Worm (Caenorhabditis elegans) whole organism, L4 larva: ENCODE data around the gene grl-17.
A peak's percentile ranks its signal among the peaks of the same experiment; 100 is the strongest.

Source experiments
- F26F4.8 ChIP-seq: fragments of 200-800 bp; sonication (Bioruptor generic); conservative IDR thresholded peaks from 2 replicates; pipeline ENCODE4 v1.3.6; 2022; ENCODE audit warnings: missing genetic modification characterization, missing compliant biosample characterization
- F49E8.2 ChIP-seq: sonication (generic microtip); optimal IDR thresholded peaks from 2 replicates; lab custom pipeline; 2016; ENCODE audit warnings: missing compliant biosample characterization, mild to moderate bottlenecking, missing genetic modification characterization, borderline replicate concordance
- T26A8.4 ChIP-seq: fragments of 200-800 bp; sonication (Bioruptor generic); IDR thresholded peaks from 2 replicates; pipeline ENCODE4 v1.3.6; 2022; ENCODE audit warnings: missing genetic modification characterization, missing compliant biosample characterization
- Y75B8A.6 ChIP-seq: fragments of 200-800 bp; sonication (Bioruptor generic); IDR thresholded peaks from 2 replicates; pipeline ENCODE4 v1.3.6; 2022; ENCODE audit warnings: missing genetic modification reagents, missing genetic modification characterization, missing compliant biosample characterization
- ZK337.2 ChIP-seq: fragments of 200-800 bp; sonication (Bioruptor generic); IDR thresholded peaks from 2 replicates; pipeline ENCODE4 v1.3.6; 2022; ENCODE audit warnings: missing genetic modification reagents, missing genetic modification characterization, missing compliant biosample characterization
- ZK546.5 ChIP-seq, 2 experiments: sonication (generic microtip); optimal IDR thresholded peaks; 2 replicates each; lab custom pipeline; 2017; ENCODE audit warnings: missing biosample characterization in 2 of 2, missing genetic modification characterization in 2 of 2
- aly-2 ChIP-seq: sonication (generic microtip); optimal IDR thresholded peaks from 2 replicates; lab custom pipeline; 2018; ENCODE audit warnings: missing biosample characterization, missing genetic modification characterization
- attf-4 ChIP-seq: sonication (generic microtip); optimal IDR thresholded peaks from 3 replicates; lab custom pipeline; 2017; ENCODE audit warnings: missing biosample characterization, missing genetic modification characterization
- ceh-20 ChIP-seq: fragments of 200-800 bp; sonication (Bioruptor generic); IDR thresholded peaks from 2 replicates; pipeline ENCODE4 v1.3.6; 2022; ENCODE audit warnings: missing genetic modification reagents, missing genetic modification characterization, missing compliant biosample characterization
- ceh-28 ChIP-seq: fragments of 150-350 bp; optimal IDR thresholded peaks from 2 replicates; lab custom pipeline; 2014; ENCODE audit warnings: missing biosample characterization, missing genetic modification reagents, missing genetic modification characterization
- ceh-44 ChIP-seq: fragments of 200-800 bp; sonication (Bioruptor generic); IDR thresholded peaks from 2 replicates; pipeline ENCODE4 v1.3.6; 2022; ENCODE audit warnings: missing genetic modification reagents, missing genetic modification characterization, missing compliant biosample characterization
- ceh-82 ChIP-seq: sonication (generic microtip); optimal IDR thresholded peaks from 2 replicates; lab custom pipeline; 2017; ENCODE audit warnings: missing biosample characterization, missing genetic modification characterization
- ces-1 ChIP-seq: fragments of 150-350 bp; sonication (generic microtip); optimal IDR thresholded peaks from 4 replicates; lab custom pipeline; 2014; ENCODE audit warnings: missing biosample characterization, missing genetic modification reagents, missing genetic modification characterization
- cey-2 ChIP-seq: sonication (generic microtip); optimal IDR thresholded peaks from 3 replicates; lab custom pipeline; 2017; ENCODE audit warnings: missing genetic modification characterization, mild to moderate bottlenecking, missing compliant biosample characterization, antibody characterized with exemption, borderline replicate concordance; ENCODE audit not compliant: insufficient read depth
- dmd-8 ChIP-seq: fragments of 200-800 bp; sonication (Bioruptor generic); IDR thresholded peaks from 2 replicates; pipeline ENCODE4 v1.3.6; 2022; ENCODE audit warnings: missing genetic modification characterization, missing compliant biosample characterization
- duxl-1 ChIP-seq: sonication (generic microtip); optimal IDR thresholded peaks from 2 replicates; lab custom pipeline; 2016; ENCODE audit warnings: mild to moderate bottlenecking, missing genetic modification characterization, moderate library complexity, missing compliant biosample characterization; ENCODE audit not compliant: poor library complexity
- egl-27 ChIP-seq: sonication (generic microtip); optimal IDR thresholded peaks from 3 replicates; lab custom pipeline; 2017; ENCODE audit warnings: missing biosample characterization, missing genetic modification reagents, missing genetic modification characterization
- fkh-10 ChIP-seq: fragments of 150-350 bp; optimal IDR thresholded peaks from 2 replicates; lab custom pipeline; 2014; ENCODE audit warnings: missing biosample characterization, missing genetic modification reagents, missing genetic modification characterization
- gei-8 ChIP-seq: fragments of 200-800 bp; sonication (Bioruptor generic); optimal IDR thresholded peaks from 2 replicates; lab custom pipeline; 2018; ENCODE audit warnings: mild to moderate bottlenecking, missing genetic modification characterization, missing compliant biosample characterization
- hif-1 ChIP-seq, 2 experiments: sonication (generic microtip); optimal IDR thresholded peaks; 2 replicates each; lab custom pipeline; 2016 to 2017; ENCODE audit warnings: missing compliant biosample characterization in 2 of 2, missing genetic modification characterization in 2 of 2, missing genetic modification reagents in 2 of 2, missing genotype in 2 of 2, mild to moderate bottlenecking in 1 of 2
- hmg-1.1 ChIP-seq: fragments of 200-800 bp; sonication (Bioruptor generic); IDR thresholded peaks from 2 replicates; pipeline ENCODE4 v1.3.6; 2022; ENCODE audit warnings: missing genetic modification reagents, missing genetic modification characterization, missing compliant biosample characterization
- lin-1 ChIP-seq: fragments of 200-800 bp; sonication (Bioruptor generic); IDR thresholded peaks from 2 replicates; pipeline ENCODE4 v1.3.6; 2022; ENCODE audit warnings: missing genetic modification reagents, missing genetic modification characterization, missing compliant biosample characterization
- lin-15B ChIP-seq: fragments of 150-350 bp; sonication (generic microtip); optimal IDR thresholded peaks from 3 replicates; lab custom pipeline; 2014; ENCODE audit warnings: missing biosample characterization, missing genetic modification characterization
- lin-29 ChIP-seq: fragments of 200-800 bp; sonication (Bioruptor generic); IDR thresholded peaks from 2 replicates; pipeline ENCODE4 v1.3.6; 2022; ENCODE audit warnings: missing genetic modification reagents, missing genetic modification characterization, missing compliant biosample characterization
- lin-38 ChIP-seq: fragments of 200-800 bp; sonication (Bioruptor generic); IDR thresholded peaks from 2 replicates; pipeline ENCODE4 v1.3.6; 2022; ENCODE audit warnings: missing genetic modification reagents, missing genetic modification characterization, missing compliant biosample characterization
- lin-39 ChIP-seq: fragments of 150-350 bp; optimal IDR thresholded peaks from 2 replicates; lab custom pipeline; 2014; ENCODE audit warnings: missing biosample characterization, missing genetic modification reagents, missing genetic modification characterization
- lir-3 ChIP-seq: sonication (generic microtip); optimal IDR thresholded peaks from 2 replicates; lab custom pipeline; 2016; ENCODE audit warnings: mild to moderate bottlenecking, missing genetic modification characterization, missing compliant biosample characterization
- lsy-2 ChIP-seq, 2 experiments: fragments of 150-350 bp in 1 of 2; sonication (generic microtip) in 1 of 2; optimal IDR thresholded peaks; 2 replicates each; lab custom pipeline; 2014 to 2017; ENCODE audit warnings: missing biosample characterization in 2 of 2, missing genetic modification characterization in 2 of 2
- madf-9 ChIP-seq: fragments of 200-800 bp; sonication (Bioruptor generic); conservative IDR thresholded peaks from 2 replicates; pipeline ENCODE4 v1.3.6; 2022; ENCODE audit warnings: missing genetic modification reagents, missing genetic modification characterization, missing compliant biosample characterization
- mep-1 ChIP-seq: fragments of 150-350 bp; sonication (generic microtip); optimal IDR thresholded peaks from 3 replicates; lab custom pipeline; 2014; ENCODE audit warnings: missing biosample characterization, missing genetic modification characterization
- mxl-3 ChIP-seq: fragments of 200-800 bp; sonication (Bioruptor generic); optimal IDR thresholded peaks from 2 replicates; lab custom pipeline; 2018; ENCODE audit warnings: mild to moderate bottlenecking, missing genetic modification characterization, missing compliant biosample characterization
- nhr-10 ChIP-seq: fragments of 150-350 bp; optimal IDR thresholded peaks from 2 replicates; lab custom pipeline; 2014; ENCODE audit warnings: missing biosample characterization, missing genetic modification characterization
- nhr-25 ChIP-seq: sonication (generic microtip); optimal IDR thresholded peaks from 2 replicates; lab custom pipeline; 2017; ENCODE audit warnings: missing genetic modification characterization, mild to moderate bottlenecking, missing compliant biosample characterization, antibody characterized with exemption, moderate library complexity, borderline replicate concordance; ENCODE audit not compliant: insufficient read depth
- nhr-28 ChIP-seq: fragments of 150-350 bp; optimal IDR thresholded peaks from 2 replicates; lab custom pipeline; 2014; ENCODE audit warnings: missing biosample characterization, missing genetic modification characterization
- nhr-42 ChIP-seq: fragments of 200-800 bp; sonication (Bioruptor generic); IDR thresholded peaks from 2 replicates; pipeline ENCODE4 v1.3.6; 2022; ENCODE audit warnings: missing genetic modification characterization, missing compliant biosample characterization
- nhr-77 ChIP-seq: fragments of 150-350 bp; optimal IDR thresholded peaks from 2 replicates; lab custom pipeline; 2014; ENCODE audit warnings: missing biosample characterization, missing genetic modification characterization
- rbr-2 ChIP-seq: sonication (generic microtip); optimal IDR thresholded peaks from 2 replicates; lab custom pipeline; 2016; ENCODE audit warnings: missing genotype, missing genetic modification characterization, missing compliant biosample characterization
- saeg-2 ChIP-seq: fragments of 200-800 bp; sonication (Bioruptor generic); IDR thresholded peaks from 2 replicates; pipeline ENCODE4 v1.3.6; 2022; ENCODE audit warnings: missing genetic modification reagents, missing genetic modification characterization, missing compliant biosample characterization
- set-16 ChIP-seq: fragments of 200-800 bp; sonication (Bioruptor generic); IDR thresholded peaks from 2 replicates; pipeline ENCODE4 v1.3.6; 2022; ENCODE audit warnings: missing genetic modification reagents, missing genetic modification characterization, missing compliant biosample characterization
- skn-1 ChIP-seq: fragments of 150-350 bp; optimal IDR thresholded peaks from 2 replicates; lab custom pipeline; 2014; ENCODE audit warnings: missing biosample characterization, missing genetic modification characterization
- snpc-1.2 ChIP-seq: fragments of 200-800 bp; sonication (Bioruptor generic); IDR thresholded peaks from 2 replicates; pipeline ENCODE4 v1.3.6; 2022; ENCODE audit warnings: missing genetic modification reagents, missing genetic modification characterization, missing compliant biosample characterization
- snpc-4 ChIP-seq: fragments of 150-350 bp; optimal IDR thresholded peaks from 2 replicates; lab custom pipeline; 2014; ENCODE audit warnings: missing biosample characterization, missing genetic modification characterization
- spr-1 ChIP-seq: sonication (generic microtip); optimal IDR thresholded peaks from 2 replicates; lab custom pipeline; 2016; ENCODE audit warnings: mild to moderate bottlenecking, missing genetic modification characterization, missing compliant biosample characterization
- tra-1 ChIP-seq: fragments of 200-800 bp; sonication (Bioruptor generic); IDR thresholded peaks from 2 replicates; pipeline ENCODE4 v1.3.6; 2022; ENCODE audit warnings: missing genetic modification reagents, missing genetic modification characterization, missing compliant biosample characterization
- unc-39 ChIP-seq: sonication (generic microtip); optimal IDR thresholded peaks from 2 replicates; lab custom pipeline; 2017; ENCODE audit warnings: missing biosample characterization, missing genetic modification characterization
- unc-62 ChIP-seq, 3 experiments: fragments of 150-350 bp in 1 of 3; sonication (generic microtip); optimal IDR thresholded peaks in 2 of 3; peaks in 1 of 3; 1 replicate in 1 of 3; 2 replicates in 2 of 3; lab custom pipeline; 2014 to 2017; ENCODE audit warnings: missing biosample characterization in 3 of 3, missing genetic modification characterization in 3 of 3, missing genetic modification reagents in 3 of 3, missing genotype in 1 of 3
- vab-7 ChIP-seq: fragments of 200-800 bp; sonication (Bioruptor generic); IDR thresholded peaks from 2 replicates; pipeline ENCODE4 v1.3.6; 2022; ENCODE audit warnings: missing genetic modification reagents, missing genetic modification characterization, missing compliant biosample characterization
- zag-1 ChIP-seq: fragments of 150-350 bp; optimal IDR thresholded peaks from 2 replicates; lab custom pipeline; 2014; ENCODE audit warnings: missing biosample characterization, missing genetic modification characterization
- zfp-3 ChIP-seq: fragments of 200-800 bp; sonication (Bioruptor generic); conservative IDR thresholded peaks from 2 replicates; pipeline ENCODE4 v1.3.6; 2022; ENCODE audit warnings: missing genetic modification reagents, missing genetic modification characterization, missing compliant biosample characterization
- zip-11 ChIP-seq: fragments of 200-800 bp; sonication (Bioruptor generic); IDR thresholded peaks from 2 replicates; pipeline ENCODE4 v1.3.6; 2022; ENCODE audit warnings: missing genetic modification characterization, missing compliant biosample characterization
- ztf-7 ChIP-seq: fragments of 150-350 bp; optimal IDR thresholded peaks from 2 replicates; lab custom pipeline; 2014; ENCODE audit warnings: missing biosample characterization, missing genetic modification characterization

The grl-17 gene

ce11 chrV:13565197-13565596 lies 1.5 kb upstream of the grl-17 start (continued):
- TF ChIP-seq hif-1 (tag; optimal IDR thresholded peaks at IDR 0.05; lab: Kevin White, UChicago), result peak; percentile 10 to 72
- no peak for TF ChIP-seq ces-1 (GFP tag; lab: Kevin White, UChicago)
- peak; percentile 71; the same call in 1 of the 2 replicates for TF ChIP-seq saeg-2 (GFP tag; lab: Robert Waterston, UW)
- no peak for TF ChIP-seq ceh-28 (tag; lab: Kevin White, UChicago)
- peak in 1 of 2 experiments; percentile 80 for TF ChIP-seq unc-62 (GFP tag; optimal IDR thresholded peaks at IDR 0.05 in 1 of 2; lab: Kevin White, UChicago)
- TF ChIP-seq unc-62 (tag; optimal IDR thresholded peaks at IDR 0.05; lab: Kevin White, UChicago), result no peak
- TF ChIP-seq T26A8.4 (GFP tag; lab: Robert Waterston, UW), result peak; percentile 81
- TF ChIP-seq unc-39 (tag; lab: Kevin White, UChicago), result no peak
- no peak for TF ChIP-seq madf-9 (GFP tag; lab: Robert Waterston, UW)
- peak; percentile 68 for TF ChIP-seq ceh-20
- 0 out of 2 replicates have a peak, but pooled peaks have one; percentile 28 for TF ChIP-seq ceh-44 (GFP tag; lab: Robert Waterston, UW)
- TF ChIP-seq aly-2 (tag; lab: Kevin White, UChicago), result no peak
- TF ChIP-seq skn-1, result no peak
- TF ChIP-seq nhr-77, result peak; percentile 89
- no peak for TF ChIP-seq zag-1 (tag; lab: Kevin White, UChicago)
- no peak for TF ChIP-seq set-16 (GFP tag; lab: Robert Waterston, UW)
- no peak for TF ChIP-seq lin-29 (GFP tag; lab: Robert Waterston, UW)
- TF ChIP-seq cey-2 (tag; lab: Kevin White, UChicago), result peak; percentile 17
- TF ChIP-seq nhr-10, result peak; percentile 20
- TF ChIP-seq fkh-10, result peak; percentile 53
- TF ChIP-seq ZK337.2 (GFP tag; lab: Robert Waterston, UW), result no peak
- TF ChIP-seq lsy-2 (tag; optimal IDR thresholded peaks at IDR 0.05; lab: Kevin White, UChicago), result peak; percentile 45 to 91
- TF ChIP-seq mep-1 (tag; lab: Kevin White, UChicago), result peak; percentile 95
- no peak for TF ChIP-seq ceh-82 (tag; lab: Kevin White, UChicago)
- no peak for TF ChIP-seq F49E8.2 (tag; lab: Kevin White, UChicago)
- TF ChIP-seq spr-1 (tag; lab: Kevin White, UChicago), result peak; percentile 69
- TF ChIP-seq vab-7 (GFP tag; lab: Robert Waterston, UW), result no peak
- no peak for TF ChIP-seq dmd-8 (GFP tag; lab: Robert Waterston, UW)
- TF ChIP-seq nhr-28, result peak; percentile 95
- TF ChIP-seq lin-1, result peak; percentile 54; the same call in 1 of the 2 replicates
- no peak for TF ChIP-seq gei-8 (GFP tag; lab: Kevin White, UChicago)
- no peak for TF ChIP-seq ZK546.5 (tag; optimal IDR thresholded peaks at IDR 0.05; lab: Kevin White, UChicago)
- TF ChIP-seq snpc-1.2, result no peak
- TF ChIP-seq zfp-3 (GFP tag; lab: Robert Waterston, UW), result peak; percentile 53; the same call in 1 of the 2 replicates
- TF ChIP-seq F26F4.8 (GFP tag; lab: Robert Waterston, UW), result no peak
- peak; percentile 81 for TF ChIP-seq ztf-7
- peak; percentile 58; the same call in 1 of the 2 replicates for TF ChIP-seq tra-1 (GFP tag; lab: Robert Waterston, UW)
- TF ChIP-seq lin-15B (tag; lab: Kevin White, UChicago), result peak; percentile 47
- TF ChIP-seq hmg-1.1 (GFP tag; lab: Robert Waterston, UW), result peak; percentile 77
- TF ChIP-seq lin-39, result no peak
- peak; percentile 78 for TF ChIP-seq rbr-2 (tag; lab: Kevin White, UChicago)
- TF ChIP-seq nhr-25 (tag; lab: Kevin White, UChicago), result peak; percentile 47
- no peak for TF ChIP-seq attf-4
- peak; percentile 95 for TF ChIP-seq lin-38 (GFP tag; lab: Robert Waterston, UW)
- TF ChIP-seq zip-11 (GFP tag; lab: Robert Waterston, UW), result no peak
- peak; percentile 75 for TF ChIP-seq mxl-3
- 0 out of 2 replicates have a peak, but pooled peaks have one; percentile 65 for TF ChIP-seq nhr-42 (GFP tag; lab: Robert Waterston, UW)
- no peak for TF ChIP-seq snpc-4
- TF ChIP-seq Y75B8A.6, result no peak
- no peak for TF ChIP-seq egl-27 (tag; lab: Kevin White, UChicago)
- TF ChIP-seq lir-3, result no peak
- TF ChIP-seq duxl-1 (tag; lab: Kevin White, UChicago), result peak; percentile 70
